Worm (Caenorhabditis elegans) whole organism, midembryonic: ENCODE results near the gene rgs-5.
A peak's percentile ranks its signal among the peaks of the same experiment; 100 is the strongest.

Experiments used
- T22C8.4 ChIP-seq: fragments of 200-800 bp; sonication (Bioruptor generic); IDR thresholded peaks from 2 replicates; pipeline ENCODE4 v1.3.6; 2022; ENCODE audit warnings: missing genetic modification characterization, missing compliant biosample characterization
- cog-1 ChIP-seq: sonication (generic microtip); optimal IDR thresholded peaks from 2 replicates; lab custom pipeline; 2016; ENCODE audit warnings: missing genetic modification characterization, missing compliant biosample characterization
- flt-1 ChIP-seq: fragments of 200-800 bp; sonication (Bioruptor generic); IDR thresholded peaks from 2 replicates; pipeline ENCODE4 v1.3.6; 2022; ENCODE audit warnings: missing genetic modification characterization, missing compliant biosample characterization
- klf-2 ChIP-seq: fragments of 200-800 bp; sonication (Bioruptor generic); conservative IDR thresholded peaks from 2 replicates; pipeline ENCODE4 v1.3.6; 2022; ENCODE audit warnings: missing genetic modification reagents, missing genetic modification characterization, missing compliant biosample characterization
- med-1 ChIP-seq: sonication (generic microtip); optimal IDR thresholded peaks from 2 replicates; lab custom pipeline; 2017; ENCODE audit warnings: missing genetic modification characterization, mild to moderate bottlenecking, missing compliant biosample characterization, antibody characterized with exemption, missing genetic modification reagents; ENCODE audit not compliant: insufficient read depth
- ref-1 ChIP-seq: fragments of 200-800 bp; sonication (Bioruptor generic); conservative IDR thresholded peaks from 2 replicates; pipeline ENCODE4 v1.3.6; 2022; ENCODE audit warnings: missing genetic modification reagents, missing genetic modification characterization, missing compliant biosample characterization
- tab-1 ChIP-seq: fragments of 200-800 bp; sonication (Bioruptor generic); IDR thresholded peaks from 2 replicates; pipeline ENCODE4 v1.3.6; 2022; ENCODE audit warnings: missing genetic modification characterization, missing compliant biosample characterization
- ztf-23 ChIP-seq: fragments of 200-800 bp; sonication (Bioruptor generic); IDR thresholded peaks from 2 replicates; pipeline ENCODE4 v1.3.6; 2022; ENCODE audit warnings: missing genetic modification reagents, missing genetic modification characterization, missing compliant biosample characterization
- ztf-29 ChIP-seq: fragments of 200-800 bp; sonication (Bioruptor generic); IDR thresholded peaks from 2 replicates; pipeline ENCODE4 v1.3.6; 2022; ENCODE audit warnings: missing genetic modification reagents, missing genetic modification characterization, missing compliant biosample characterization

Gene rgs-5

DNA sequence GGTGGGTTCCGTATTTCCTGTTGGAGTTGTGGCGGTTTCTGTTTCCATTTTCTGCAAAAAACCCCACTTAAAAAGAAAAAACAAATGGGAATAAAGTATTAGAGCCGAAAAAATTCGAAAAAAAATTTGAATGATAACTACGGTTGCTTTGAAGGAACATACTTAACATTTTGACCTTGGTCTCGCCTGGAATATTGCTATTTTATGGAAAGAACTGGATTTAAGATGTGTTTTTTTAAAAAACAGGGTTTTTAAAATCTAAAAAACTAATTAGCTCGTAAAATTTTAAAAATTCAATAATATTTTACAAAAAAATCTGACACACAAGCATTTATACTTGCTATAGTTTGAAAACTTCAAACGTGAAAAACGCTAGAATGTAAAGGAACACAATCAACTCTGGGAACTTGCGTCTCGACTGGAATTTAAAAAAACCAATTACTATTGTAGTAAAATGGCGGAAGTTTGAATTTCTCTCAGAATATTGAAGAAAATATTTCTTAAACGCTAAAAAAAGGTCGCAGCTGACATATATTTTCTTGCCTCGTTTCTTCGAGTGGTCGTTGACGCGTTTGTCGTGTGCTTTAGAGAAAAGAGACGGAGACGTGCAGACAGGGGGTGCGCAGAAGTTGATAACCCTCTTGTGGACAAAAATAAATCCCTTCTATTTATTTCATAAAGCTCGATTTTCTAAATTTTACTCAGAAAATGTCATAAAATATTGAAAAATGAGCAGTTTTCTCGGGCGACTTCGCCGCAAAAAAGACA lies at the start of gene rgs-5, which contains the start of gene lgg-3:
Gene rgs-5, plus strand, starts transcription at position 593 of the 768 bp plus-strand sequence.
Gene lgg-3, minus strand, starts transcription at position 51 of the 768 bp plus-strand sequence.
- TF ChIP-seq T22C8.4 (GFP tag; lab: Robert Waterston, UW) (no peak), ztf-23 (GFP tag; lab: Robert Waterston, UW) (no peak), cog-1 (tag; lab: Kevin White, UChicago) (no peak), flt-1 (GFP tag; lab: Robert Waterston, UW) (no peak), tab-1 (GFP tag; lab: Robert Waterston, UW) (no peak)

DNA sequence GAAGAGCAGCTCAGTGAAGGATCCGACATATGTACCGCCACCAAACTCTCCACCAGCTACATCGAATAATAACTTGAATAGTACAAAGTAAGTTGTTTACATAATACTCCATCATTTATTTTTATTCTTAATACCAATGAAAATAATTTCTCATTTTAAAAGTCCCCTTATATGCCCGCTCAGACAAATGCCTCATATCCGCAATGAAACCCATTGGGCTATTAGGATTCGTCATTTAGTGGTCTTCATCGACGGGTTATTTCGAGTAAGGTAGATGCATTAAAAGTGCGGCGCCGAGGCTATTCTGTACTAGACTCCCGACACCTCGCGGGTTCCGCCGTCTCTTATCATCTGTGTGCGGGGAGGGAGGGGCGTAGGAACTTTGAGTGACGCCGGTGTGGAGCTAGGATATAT lies 44.7 kb upstream of the rgs-5 start:
- TF ChIP-seq ztf-23 (GFP tag; lab: Robert Waterston, UW) (0 out of 2 replicates have a peak, but pooled peaks have one; percentile 13), med-1 (GFP tag; lab: Kevin White, UChicago) (no peak)

DNA sequence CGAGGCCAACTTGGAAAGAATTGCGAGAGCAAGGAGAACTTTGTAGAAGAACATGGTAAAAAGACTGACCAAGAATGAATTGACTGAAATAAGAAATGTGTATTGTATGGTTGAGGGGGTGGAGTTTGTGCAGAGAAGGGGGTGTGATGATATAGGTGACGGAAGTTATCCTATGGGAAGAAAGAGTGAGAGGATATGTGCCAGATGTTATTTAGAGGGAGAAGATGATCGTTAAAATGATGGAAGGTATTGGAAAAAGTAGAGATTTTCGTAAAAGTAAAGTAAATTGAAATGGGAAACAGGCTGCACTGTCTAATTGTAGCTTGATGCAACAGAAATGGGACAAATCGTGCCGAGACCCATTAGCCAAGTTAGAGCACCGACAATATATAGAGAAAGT lies 41.4 kb upstream of the rgs-5 start, which contains the start of gene sdz-21:
Gene sdz-21, minus strand, starts transcription at position 101 of the 400 bp plus-strand sequence.
- TF ChIP-seq ztf-29 (no peak), ztf-23 (GFP tag; lab: Robert Waterston, UW) (no peak), cog-1 (tag; lab: Kevin White, UChicago) (no peak), tab-1 (GFP tag; lab: Robert Waterston, UW) (no peak), T22C8.4 (GFP tag; lab: Robert Waterston, UW) (no peak), ref-1 (no peak), flt-1 (GFP tag; lab: Robert Waterston, UW) (no peak), klf-2 (no peak), med-1 (GFP tag; lab: Kevin White, UChicago) (no peak)

ce11 chrIII:5660976-5661375 lies 37.4 kb upstream of the rgs-5 start, which contains the start of gene F54E7.6:
F54E7.6 (minus strand) TSS chrIII:5661085.
- TF ChIP-seq cog-1 (tag; lab: Kevin White, UChicago) = no peak
- no peak for TF ChIP-seq med-1 (GFP tag; lab: Kevin White, UChicago)
- TF ChIP-seq T22C8.4 (GFP tag; lab: Robert Waterston, UW) = no peak
- no peak for TF ChIP-seq flt-1 (GFP tag; lab: Robert Waterston, UW)
- TF ChIP-seq klf-2 = no peak
- TF ChIP-seq ztf-23 (GFP tag; lab: Robert Waterston, UW) = no peak
- TF ChIP-seq tab-1 (GFP tag; lab: Robert Waterston, UW) = no peak
- no peak for TF ChIP-seq ref-1
- TF ChIP-seq ztf-29 = no peak

DNA sequence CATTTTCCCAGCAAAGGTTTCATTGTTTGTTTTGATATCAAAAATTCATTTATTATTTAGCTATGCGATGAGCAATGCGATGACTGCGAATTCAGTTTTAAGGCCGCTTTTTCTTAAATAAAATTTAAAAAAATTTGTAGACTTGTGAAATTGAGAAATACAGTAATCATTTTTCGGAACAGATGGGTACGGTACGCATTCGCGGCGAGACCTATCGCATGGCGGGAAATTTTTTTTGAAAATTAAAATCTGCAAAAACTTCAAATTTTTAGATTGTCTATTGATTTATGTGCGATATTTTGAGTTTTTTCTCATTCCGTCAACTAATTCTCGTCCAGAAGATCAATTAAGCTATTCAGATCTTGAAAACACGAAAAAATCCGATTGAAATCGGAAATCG lies 34.8 kb upstream of the rgs-5 start:
- TF ChIP-seq ref-1 (no peak), klf-2 (no peak), T22C8.4 (GFP tag; lab: Robert Waterston, UW) (no peak), cog-1 (tag; lab: Kevin White, UChicago) (no peak), tab-1 (GFP tag; lab: Robert Waterston, UW) (no peak), ztf-29 (no peak)

DNA sequence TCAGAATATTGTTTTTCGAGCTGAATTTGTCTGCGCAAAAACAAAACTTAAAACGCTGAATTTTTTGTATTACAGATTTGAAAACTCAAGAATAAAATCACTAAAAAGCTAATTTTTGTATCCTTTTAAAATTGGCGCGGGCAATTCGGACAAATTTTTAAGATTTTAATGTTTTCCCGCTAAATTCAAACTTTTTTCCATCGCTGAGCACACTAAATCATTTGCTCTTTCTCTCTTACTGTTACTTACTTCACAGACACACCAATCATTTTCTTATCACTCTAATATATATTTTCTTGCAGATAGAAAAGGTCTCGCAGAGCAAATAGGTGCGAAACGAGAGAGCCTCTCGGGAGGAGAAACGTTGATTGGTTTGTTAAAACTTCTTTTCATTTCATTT lies 34.4 kb upstream of the rgs-5 start, which contains the start of gene par-3:
Gene par-3, plus strand, starts transcription at position 301 of the 400 bp plus-strand sequence.
- TF ChIP-seq ztf-29 = no peak
- no peak for TF ChIP-seq T22C8.4 (GFP tag; lab: Robert Waterston, UW)
- no peak for TF ChIP-seq flt-1 (GFP tag; lab: Robert Waterston, UW)
- no peak for TF ChIP-seq klf-2
- TF ChIP-seq tab-1 (GFP tag; lab: Robert Waterston, UW) = no peak
- no peak for TF ChIP-seq ztf-23 (GFP tag; lab: Robert Waterston, UW)
- TF ChIP-seq cog-1 (tag; lab: Kevin White, UChicago) = no peak
- no peak for TF ChIP-seq ref-1
- TF ChIP-seq med-1 (GFP tag; lab: Kevin White, UChicago) = no peak

ce11 chrIII:5665278-5665677 lies 33.1 kb upstream of the rgs-5 start:
- no peak for TF ChIP-seq ztf-23 (GFP tag; lab: Robert Waterston, UW)
- no peak for TF ChIP-seq T22C8.4 (GFP tag; lab: Robert Waterston, UW)
- TF ChIP-seq cog-1 (tag; lab: Kevin White, UChicago) = no peak
- TF ChIP-seq ztf-29 = no peak
- no peak for TF ChIP-seq tab-1 (GFP tag; lab: Robert Waterston, UW)
- no peak for TF ChIP-seq klf-2
- no peak for TF ChIP-seq med-1 (GFP tag; lab: Kevin White, UChicago)
- no peak for TF ChIP-seq flt-1 (GFP tag; lab: Robert Waterston, UW)
- no peak for TF ChIP-seq ref-1

DNA sequence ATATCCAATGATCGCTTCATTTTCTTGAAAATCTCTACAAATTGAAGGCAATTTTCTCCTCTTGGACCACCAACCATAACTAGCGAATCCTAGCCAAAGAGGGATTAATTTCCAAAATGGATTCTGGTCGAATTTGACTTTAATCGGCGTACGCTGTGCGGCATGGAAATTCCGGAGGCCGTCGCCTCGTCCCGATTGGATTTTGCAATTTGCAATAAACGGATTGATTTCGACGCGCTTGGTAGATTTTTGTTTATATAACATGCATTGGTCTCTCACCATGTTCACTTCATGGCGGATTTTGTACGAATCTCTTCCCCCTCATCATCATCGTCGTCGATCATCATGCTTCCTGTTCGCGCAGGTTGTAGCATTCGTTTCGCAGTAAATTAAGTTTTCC lies 32.6 kb upstream of the rgs-5 start:
- TF ChIP-seq T22C8.4 (GFP tag; lab: Robert Waterston, UW) (no peak), klf-2 (no peak), tab-1 (GFP tag; lab: Robert Waterston, UW) (no peak), ztf-29 (no peak), ref-1 (no peak), ztf-23 (GFP tag; lab: Robert Waterston, UW) (no peak), med-1 (GFP tag; lab: Kevin White, UChicago) (no peak), cog-1 (tag; lab: Kevin White, UChicago) (no peak), flt-1 (GFP tag; lab: Robert Waterston, UW) (no peak)

DNA sequence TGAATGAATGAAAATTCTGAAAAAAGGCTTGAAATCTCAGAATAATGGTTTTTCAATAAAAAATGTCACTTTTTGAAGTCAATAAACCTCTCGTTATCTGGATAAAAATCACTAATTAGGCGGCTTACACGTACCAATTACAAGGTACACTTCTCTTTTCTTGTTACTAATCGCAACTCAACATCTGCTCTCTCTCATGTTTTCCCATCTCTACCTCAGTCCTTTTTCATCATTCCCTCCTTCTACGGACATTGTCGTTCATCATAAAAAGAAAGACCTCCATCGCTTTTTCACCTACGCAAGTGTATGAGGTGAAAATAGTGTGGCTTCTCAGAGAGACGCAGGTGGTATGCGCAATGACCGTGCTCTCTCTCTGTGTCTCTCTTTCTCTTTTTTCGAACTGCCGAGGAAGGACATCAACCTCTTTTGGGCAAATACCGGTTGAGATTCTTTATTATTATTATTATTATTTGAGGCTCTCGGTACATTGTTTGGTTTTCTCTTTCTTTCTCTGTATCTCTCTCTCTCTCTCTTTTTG lies 30.3 kb upstream of the rgs-5 start:
- TF ChIP-seq cog-1 (tag; lab: Kevin White, UChicago) (peak; percentile 68), flt-1 (GFP tag; lab: Robert Waterston, UW) (no peak)

DNA sequence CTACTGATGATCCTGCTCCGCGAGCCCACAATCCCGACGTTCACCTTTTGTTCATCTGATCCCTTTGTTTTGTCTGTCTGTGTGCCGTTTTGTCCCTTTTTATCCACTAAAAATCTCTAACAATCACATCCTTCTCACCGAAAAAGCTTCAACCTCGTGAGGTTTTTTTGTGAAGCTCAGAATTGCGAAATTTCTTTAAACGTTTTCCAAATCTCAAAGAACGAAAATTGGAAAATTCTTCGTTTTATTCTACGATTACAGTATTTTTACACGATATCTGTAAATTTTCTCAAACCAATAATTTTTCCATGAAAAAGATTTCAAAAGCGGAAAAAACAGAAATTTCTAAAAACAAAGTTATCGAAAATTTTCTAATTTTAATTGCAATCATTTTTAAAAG lies 24.2 kb upstream of the rgs-5 start:
- no peak for TF ChIP-seq ref-1
- no peak for TF ChIP-seq ztf-23 (GFP tag; lab: Robert Waterston, UW)
- no peak for TF ChIP-seq med-1 (GFP tag; lab: Kevin White, UChicago)
- TF ChIP-seq ztf-29 = no peak
- TF ChIP-seq tab-1 (GFP tag; lab: Robert Waterston, UW) = no peak
- no peak for TF ChIP-seq T22C8.4 (GFP tag; lab: Robert Waterston, UW)
- TF ChIP-seq cog-1 (tag; lab: Kevin White, UChicago) = no peak
- TF ChIP-seq klf-2 = no peak
- TF ChIP-seq flt-1 (GFP tag; lab: Robert Waterston, UW) = no peak
